Worm (Caenorhabditis elegans): Measurements from ENCODE around the gene ZK596.2.

- TF ChIP-seq flt-1 (GFP tag; IDR thresholded peaks at IDR 0.05) (no peak), ama-1 (optimal IDR thresholded peaks at IDR 0.05) (no peak), ceh-13 (GFP tag; optimal IDR thresholded peaks at IDR 0.05) (no peak), sea-1 (GFP tag; conservative IDR thresholded peaks at IDR 0.05) (no peak), ets-7 (tag; optimal IDR thresholded peaks at IDR 0.05) (no peak), tra-4 (tag; optimal IDR thresholded peaks at IDR 0.05) (no peak), hmbx-1 (tag; optimal IDR thresholded peaks at IDR 0.05) (no peak), pes-1 (GFP tag; IDR thresholded peaks at IDR 0.05) (no peak), scrt-1 (GFP tag; IDR thresholded peaks at IDR 0.05) (no peak), ceh-36 (tag; optimal IDR thresholded peaks at IDR 0.05) (no peak), F13C5.2 (tag; optimal IDR thresholded peaks at IDR 0.05) (peak; percentile 51), hmg-4 (GFP tag; optimal IDR thresholded peaks at IDR 0.05) (peak; percentile 13)
Measured at ce11 chrIV:10918877-10919560, 9.9 kb upstream of the ZK596.2 start.

All from whole organism, early embryonic.